Fruit fly (Drosophila melanogaster) whole organism, embryonic: ENCODE results near the gene CG5390.
A peak's percentile ranks its signal among the peaks of the same experiment; 100 is the strongest.

Experiments
- Ada2b ChIP-seq: fragments of 200-800 bp; sonication (Bioruptor generic); IDR thresholded peaks from 2 replicates; pipeline ENCODE4 v1.3.6; 2022; ENCODE audit warnings: missing biosample characterization, missing genetic modification characterization
- Adf1 ChIP-seq: fragments of 200-800 bp; sonication (Bioruptor generic); IDR thresholded peaks from 2 replicates; pipeline ENCODE4 v1.3.6; 2022; ENCODE audit warnings: missing biosample characterization, missing genetic modification characterization
- Bteb2 ChIP-seq: fragments of 200-800 bp; sonication (Bioruptor generic); optimal IDR thresholded peaks from 2 replicates; lab custom pipeline; 2016; ENCODE audit warnings: missing biosample characterization, missing genetic modification characterization
- CG10147 ChIP-seq: fragments of 200-800 bp; sonication (Bioruptor generic); optimal IDR thresholded peaks from 2 replicates; lab custom pipeline; 2019; ENCODE audit warnings: missing biosample characterization, mild to moderate bottlenecking, missing genetic modification characterization, moderate library complexity
- CG10267 ChIP-seq: fragments of 200-800 bp; sonication (Bioruptor generic); optimal IDR thresholded peaks from 2 replicates; lab custom pipeline; 2018; ENCODE audit warnings: missing biosample characterization, mild to moderate bottlenecking, missing genetic modification characterization, moderate library complexity
- CG10274 ChIP-seq: fragments of 200-800 bp; sonication (Bioruptor generic); optimal IDR thresholded peaks from 3 replicates; lab custom pipeline; 2017; ENCODE audit warnings: missing biosample characterization, mild to moderate bottlenecking, missing genetic modification characterization
- CG11398 ChIP-seq: fragments of 200-800 bp; sonication (Bioruptor generic); optimal IDR thresholded peaks from 2 replicates; lab custom pipeline; 2016; ENCODE audit warnings: missing biosample characterization, missing genetic modification characterization
- CG11695 ChIP-seq: fragments of 200-800 bp; sonication (Bioruptor generic); IDR thresholded peaks from 3 replicates; pipeline ENCODE4 v1.3.6; 2022; ENCODE audit warnings: missing biosample characterization, missing genetic modification characterization
- CG11696 ChIP-seq: fragments of 200-800 bp; sonication (Bioruptor generic); IDR thresholded peaks from 2 replicates; pipeline ENCODE4 v1.3.6; 2022; ENCODE audit warnings: missing biosample characterization, missing genetic modification characterization
- CG12659 ChIP-seq: fragments of 200-800 bp; sonication (Bioruptor generic); optimal IDR thresholded peaks from 3 replicates; lab custom pipeline; 2017; ENCODE audit warnings: mild to moderate bottlenecking, missing biosample characterization, missing genetic modification reagents, missing genetic modification characterization
- CG13624 ChIP-seq: fragments of 200-800 bp; sonication (Bioruptor generic); optimal IDR thresholded peaks from 2 replicates; lab custom pipeline; 2016; ENCODE audit warnings: missing biosample characterization, missing genetic modification characterization
- CG1602 ChIP-seq: fragments of 200-800 bp; sonication (Bioruptor generic); optimal IDR thresholded peaks from 3 replicates; lab custom pipeline; 2016; ENCODE audit warnings: missing biosample characterization, missing genetic modification characterization
- CG17186 ChIP-seq: fragments of 200-800 bp; sonication (Bioruptor generic); optimal IDR thresholded peaks from 3 replicates; lab custom pipeline; 2017; ENCODE audit warnings: missing biosample characterization, missing genetic modification reagents, missing genetic modification characterization
- CG1792 ChIP-seq: fragments of 200-800 bp; sonication (Bioruptor generic); optimal IDR thresholded peaks from 2 replicates; lab custom pipeline; 2016; ENCODE audit warnings: missing biosample characterization, missing genetic modification characterization
- CG30020 ChIP-seq: fragments of 200-800 bp; optimal IDR thresholded peaks from 2 replicates; lab custom pipeline; 2019; ENCODE audit warnings: missing biosample characterization, mild to moderate bottlenecking, missing genetic modification characterization, moderate library complexity
- CG30403 ChIP-seq: fragments of 200-800 bp; sonication (Bioruptor generic); optimal IDR thresholded peaks from 3 replicates; lab custom pipeline; 2016; ENCODE audit warnings: missing biosample characterization, missing genetic modification characterization
- CG32772 ChIP-seq: fragments of 200-800 bp; sonication (Bioruptor generic); IDR thresholded peaks from 2 replicates; pipeline ENCODE4 v1.3.6; 2022; ENCODE audit warnings: missing biosample characterization, missing genetic modification characterization
- CG33213 ChIP-seq: fragments of 200-800 bp; sonication (Bioruptor generic); optimal IDR thresholded peaks from 3 replicates; lab custom pipeline; 2016; ENCODE audit warnings: missing biosample characterization, missing genetic modification characterization
- CG3407 ChIP-seq: fragments of 200-800 bp; sonication (Bioruptor generic); optimal IDR thresholded peaks from 2 replicates; lab custom pipeline; 2018; ENCODE audit warnings: missing biosample characterization, mild to moderate bottlenecking, missing genetic modification characterization
- CG3995 ChIP-seq: fragments of 200-800 bp; sonication (Bioruptor generic); optimal IDR thresholded peaks from 3 replicates; lab custom pipeline; 2016; ENCODE audit warnings: missing biosample characterization, missing genetic modification characterization
- CG4730 ChIP-seq: fragments of 200-800 bp; sonication (Bioruptor generic); IDR thresholded peaks from 2 replicates; pipeline ENCODE4 v1.3.6; 2022; ENCODE audit warnings: missing biosample characterization, missing genetic modification characterization
- CG6683 ChIP-seq: fragments of 200-800 bp; sonication (Bioruptor generic); optimal IDR thresholded peaks from 2 replicates; lab custom pipeline; 2017; ENCODE audit warnings: missing biosample characterization, mild to moderate bottlenecking, missing genetic modification characterization, missing genetic modification reagents
- CG6765 ChIP-seq: fragments of 200-800 bp; sonication (Bioruptor generic); optimal IDR thresholded peaks from 3 replicates; lab custom pipeline; 2017; ENCODE audit warnings: missing biosample characterization, mild to moderate bottlenecking, missing genetic modification characterization
- CoRest ChIP-seq: fragments of 200-800 bp; sonication (Bioruptor generic); optimal IDR thresholded peaks from 3 replicates; lab custom pipeline; 2018; ENCODE audit warnings: missing biosample characterization, mild to moderate bottlenecking, missing genetic modification characterization, moderate library complexity
- D19B ChIP-seq: fragments of 200-800 bp; sonication (Bioruptor generic); optimal IDR thresholded peaks from 2 replicates; lab custom pipeline; 2017; ENCODE audit warnings: missing biosample characterization, mild to moderate bottlenecking, missing genetic modification characterization
- Dbx ChIP-seq: fragments of 200-800 bp; sonication (Bioruptor generic); IDR thresholded peaks from 3 replicates; pipeline ENCODE4 v1.3.6; 2022; ENCODE audit warnings: missing biosample characterization, missing genetic modification characterization
- ERR ChIP-seq: fragments of 200-800 bp; sonication (Bioruptor generic); optimal IDR thresholded peaks from 2 replicates; lab custom pipeline; 2016; ENCODE audit warnings: missing biosample characterization, missing genetic modification characterization
- Jarid2 ChIP-seq: fragments of 200-800 bp; sonication (Bioruptor generic); optimal IDR thresholded peaks from 3 replicates; lab custom pipeline; 2017; ENCODE audit warnings: mild to moderate bottlenecking, missing biosample characterization, missing genetic modification reagents, missing genetic modification characterization
- Mes4 ChIP-seq: fragments of 200-800 bp; sonication (Bioruptor generic); optimal IDR thresholded peaks from 2 replicates; lab custom pipeline; 2016; ENCODE audit warnings: missing biosample characterization, missing genetic modification characterization
- Sin3A ChIP-seq: fragments of >200 bp; optimal IDR thresholded peaks from 2 replicates; lab custom pipeline; 2018
- Stat92E ChIP-seq, 3 experiments: fragments of >200 bp in 2 of 3; fragments of 200-800 bp in 1 of 3; sonication (Bioruptor generic) in 1 of 3; optimal IDR thresholded peaks; 2 replicates each; lab custom pipeline; 2017 to 2019; ENCODE audit warnings: missing biosample characterization in 3 of 3, missing genetic modification characterization in 3 of 3, mild to moderate bottlenecking in 1 of 3, moderate library complexity in 1 of 3
- Taf1 ChIP-seq: fragments of 200-800 bp; sonication (Bioruptor generic); IDR thresholded peaks from 2 replicates; pipeline ENCODE4 v1.3.6; 2022; ENCODE audit warnings: missing biosample characterization, missing genetic modification characterization
- abd-A ChIP-seq: fragments of 200-800 bp; sonication (Bioruptor generic); optimal IDR thresholded peaks from 3 replicates; lab custom pipeline; 2019; ENCODE audit warnings: missing biosample characterization, mild to moderate bottlenecking, missing genetic modification characterization, moderate library complexity
- az2 ChIP-seq: fragments of 200-800 bp; sonication (Bioruptor generic); optimal IDR thresholded peaks from 3 replicates; lab custom pipeline; 2016; ENCODE audit warnings: missing biosample characterization, missing genetic modification characterization
- cg ChIP-seq: fragments of 200-800 bp; sonication (Bioruptor generic); optimal IDR thresholded peaks from 3 replicates; lab custom pipeline; 2019; ENCODE audit warnings: missing biosample characterization, mild to moderate bottlenecking, missing genetic modification characterization, moderate library complexity
- chif ChIP-seq, 2 experiments: fragments of 200-800 bp; sonication (Bioruptor generic); optimal IDR thresholded peaks; 3 replicates each; lab custom pipeline; 2016; ENCODE audit warnings: missing biosample characterization in 2 of 2, missing genetic modification characterization in 2 of 2
- chinmo ChIP-seq: fragments of 200-800 bp; sonication (Bioruptor generic); IDR thresholded peaks from 4 replicates; pipeline ENCODE4 v1.3.6; 2022; ENCODE audit warnings: missing biosample characterization, missing genetic modification characterization; ENCODE audit not compliant: partially characterized antibody
- dm ChIP-seq: fragments of 200-800 bp; sonication (Bioruptor generic); optimal IDR thresholded peaks from 3 replicates; lab custom pipeline; 2016; ENCODE audit warnings: missing biosample characterization, missing genetic modification characterization
- dpn ChIP-seq, 2 experiments: fragments of 200-800 bp; sonication (Bioruptor generic); optimal IDR thresholded peaks; 3 replicates each; lab custom pipeline; 2016; ENCODE audit warnings: missing biosample characterization in 2 of 2, missing genetic modification characterization in 2 of 2
- eve ChIP-seq, 2 experiments: fragments of >200 bp; optimal IDR thresholded peaks; 2 replicates each; lab custom pipeline; 2017; ENCODE audit warnings: missing biosample characterization in 2 of 2, missing genetic modification characterization in 2 of 2
- fd64A ChIP-seq: fragments of 200-800 bp; sonication (Bioruptor generic); optimal IDR thresholded peaks from 3 replicates; lab custom pipeline; 2018; ENCODE audit warnings: missing biosample characterization, mild to moderate bottlenecking, missing genetic modification characterization
- hth ChIP-seq: fragments of >200 bp; optimal IDR thresholded peaks from 2 replicates; lab custom pipeline; 2017; ENCODE audit warnings: inconsistent platforms
- knrl ChIP-seq: fragments of 200-800 bp; sonication (Bioruptor generic); IDR thresholded peaks from 3 replicates; pipeline ENCODE4 v1.3.6; 2022; ENCODE audit warnings: missing biosample characterization, missing genetic modification characterization; ENCODE audit not compliant: partially characterized antibody
- nmo ChIP-seq: fragments of 200-800 bp; sonication (Bioruptor generic); optimal IDR thresholded peaks from 2 replicates; lab custom pipeline; 2018; ENCODE audit warnings: missing biosample characterization, mild to moderate bottlenecking, missing genetic modification characterization, moderate library complexity
- pnt ChIP-seq: fragments of 200-800 bp; sonication (Bioruptor generic); optimal IDR thresholded peaks from 3 replicates; lab custom pipeline; 2016; ENCODE audit warnings: missing biosample characterization, missing genetic modification characterization
- ro ChIP-seq: fragments of 200-800 bp; sonication (Bioruptor generic); IDR thresholded peaks from 2 replicates; pipeline ENCODE4 v1.3.6; 2022; ENCODE audit warnings: missing biosample characterization, missing genetic modification characterization
- row ChIP-seq: fragments of 200-800 bp; sonication (Bioruptor generic); IDR thresholded peaks from 3 replicates; pipeline ENCODE4 v1.3.6; 2022; ENCODE audit warnings: missing biosample characterization, missing genetic modification characterization
- shn ChIP-seq: fragments of 200-800 bp; sonication (Bioruptor generic); optimal IDR thresholded peaks from 3 replicates; lab custom pipeline; 2016; ENCODE audit warnings: missing biosample characterization, missing genetic modification characterization
- sna ChIP-seq: fragments of 200-800 bp; sonication (Bioruptor generic); IDR thresholded peaks from 2 replicates; pipeline ENCODE4 v1.3.6; 2022; ENCODE audit warnings: missing biosample characterization, missing genetic modification characterization; ENCODE audit not compliant: partially characterized antibody
- sr ChIP-seq: fragments of 200-800 bp; sonication (Bioruptor generic); IDR thresholded peaks from 3 replicates; pipeline ENCODE4 v1.3.6; 2022; ENCODE audit warnings: missing biosample characterization, missing genetic modification characterization
- stc ChIP-seq: fragments of 200-800 bp; sonication (Bioruptor generic); IDR thresholded peaks from 2 replicates; pipeline ENCODE4 v1.3.6; 2022; ENCODE audit warnings: missing biosample characterization, missing genetic modification characterization

The CG5390 gene

dm6 chr2L:10292066-10292560 lies 14.3 kb downstream of the CG5390 start, which contains the start of gene Ufd4 (continued):
- TF ChIP-seq nmo (GFP tag; lab: Kevin White, UChicago) (peak; percentile 75), CG3407 (GFP tag; lab: Kevin White, UChicago) (no peak), row (GFP tag; lab: Robert Waterston, UW) (peak; percentile 81), Dbx (GFP tag; lab: Robert Waterston, UW) (peak; percentile 68; the same call in 1 of the 3 replicates), dpn (GFP tag; optimal IDR thresholded peaks at IDR 0.05; lab: Kevin White, UChicago) (peak; percentile 66 to 76), CG32772 (GFP tag; lab: Robert Waterston, UW) (no peak), knrl (GFP tag; lab: Robert Waterston, UW) (no peak), CoRest (no peak), CG11696 (GFP tag; lab: Robert Waterston, UW) (peak; percentile 40; the same call in 1 of the 2 replicates), fd64A (GFP tag; lab: Kevin White, UChicago) (no peak), Sin3A (no peak), CG33213 (no peak), CG1792 (GFP tag; lab: Kevin White, UChicago) (peak; percentile 20), CG13624 (GFP tag; lab: Kevin White, UChicago) (peak; percentile 66), chif (GFP tag; optimal IDR thresholded peaks at IDR 0.05; lab: Kevin White, UChicago) (peak; percentile 16 to 49), az2 (peak; percentile 72), Bteb2 (peak; percentile 64), shn (peak; percentile 33), Adf1 (no peak), D19B (GFP tag; lab: Kevin White, UChicago) (no peak), abd-A (tag; lab: Kevin White, UChicago) (no peak), CG10147 (GFP tag; lab: Kevin White, UChicago) (no peak), CG11695 (GFP tag; lab: Robert Waterston, UW) (peak; percentile 63; the same call in 2 of the 3 replicates), CG1602 (GFP tag; lab: Kevin White, UChicago) (peak; percentile 46), CG10267 (tag; lab: Kevin White, UChicago) (peak; percentile 74), ERR (GFP tag; lab: Kevin White, UChicago) (peak; percentile 55), Mes4 (GFP tag; lab: Kevin White, UChicago) (peak; percentile 11), cg (GFP tag; lab: Kevin White, UChicago) (peak; percentile 84), CG11398 (GFP tag; lab: Kevin White, UChicago) (peak; percentile 57), sna (GFP tag; lab: Robert Waterston, UW) (no peak), CG6683 (GFP tag; lab: Kevin White, UChicago) (peak; percentile 24), stc (GFP tag; lab: Robert Waterston, UW) (peak; percentile 80), CG6765 (GFP tag; lab: Kevin White, UChicago) (peak; percentile 57), dm (GFP tag; lab: Kevin White, UChicago) (peak; percentile 8), CG17186 (GFP tag; lab: Kevin White, UChicago) (no peak), Ada2b (peak; percentile 65), Taf1 (GFP tag; lab: Robert Waterston, UW) (no peak), CG10274 (GFP tag; lab: Kevin White, UChicago) (no peak), Jarid2 (GFP tag; lab: Kevin White, UChicago) (no peak), CG4730 (no peak), sr (GFP tag; lab: Robert Waterston, UW) (no peak), CG3995 (peak; percentile 49), chinmo (GFP tag; lab: Robert Waterston, UW) (no peak), eve (GFP tag; optimal IDR thresholded peaks at IDR 0.05; lab: Kevin White, UChicago) (no peak), CG12659 (peak; percentile 79), CG30403 (peak; percentile 67), Stat92E (GFP tag; optimal IDR thresholded peaks at IDR 0.05; lab: Kevin White, UChicago) (peak in 1 of 3 experiments; percentile 69), ro (GFP tag; lab: Robert Waterston, UW) (no peak), pnt (peak; percentile 8), hth (no peak), CG30020 (peak; percentile 95)
